Worm (Caenorhabditis elegans): Measurements from ENCODE around the gene str-187.

- TF ChIP-seq K02D7.2 (tag; optimal IDR thresholded peaks at IDR 0.05) (no peak), che-1 (tag; optimal IDR thresholded peaks at IDR 0.05) (no peak), ceh-45 (GFP tag; IDR thresholded peaks at IDR 0.05) (no peak), zip-5 (tag; optimal IDR thresholded peaks at IDR 0.05) (no peak), fax-1 (tag; optimal IDR thresholded peaks at IDR 0.05) (no peak), ref-2 (tag; optimal IDR thresholded peaks at IDR 0.05) (no peak), elt-2 (tag; optimal IDR thresholded peaks at IDR 0.05) (no peak), ceh-9 (tag; optimal IDR thresholded peaks at IDR 0.05) (no peak), nhr-11 (tag; optimal IDR thresholded peaks at IDR 0.05) (no peak)
Observed at ce11 chrIV:17291629-17292199, 26.3 kb downstream of the str-187 start, which contains the start of the genes T28F3.11 and slc-17.4.
